Worm (Caenorhabditis elegans) whole organism, L3 larva: ENCODE results near the gene R02D5.3.

Experiments used
- R02D3.7 ChIP-seq: fragments of 150-350 bp; optimal IDR thresholded peaks from 2 replicates; lab custom pipeline; 2014; ENCODE audit warnings: missing biosample characterization, missing genetic modification characterization
- ZK546.5 ChIP-seq: sonication (generic microtip); optimal IDR thresholded peaks from 2 replicates; lab custom pipeline; 2017; ENCODE audit warnings: missing biosample characterization, missing genetic modification characterization
- aly-2 ChIP-seq: fragments of 150-350 bp; optimal IDR thresholded peaks from 2 replicates; lab custom pipeline; 2014; ENCODE audit warnings: missing biosample characterization, missing genetic modification characterization
- ama-1 ChIP-seq: fragments of 150-350 bp; optimal IDR thresholded peaks from 2 replicates; lab custom pipeline; 2018
- ceh-28 ChIP-seq: fragments of 150-350 bp; optimal IDR thresholded peaks from 2 replicates; lab custom pipeline; 2014; ENCODE audit warnings: missing biosample characterization, missing genetic modification reagents, missing genetic modification characterization
- ceh-82 ChIP-seq: fragments of 150-350 bp; optimal IDR thresholded peaks from 2 replicates; lab custom pipeline; 2014; ENCODE audit warnings: missing biosample characterization, missing genetic modification characterization
- ceh-9 ChIP-seq: sonication (generic microtip); optimal IDR thresholded peaks from 2 replicates; lab custom pipeline; 2018; ENCODE audit warnings: missing biosample characterization, missing genetic modification characterization
- daf-12 ChIP-seq: fragments of 150-350 bp; optimal IDR thresholded peaks from 2 replicates; lab custom pipeline; 2014; ENCODE audit warnings: missing biosample characterization, missing genetic modification reagents, missing genetic modification characterization
- egl-27 ChIP-seq: sonication (generic microtip); optimal IDR thresholded peaks from 4 replicates; lab custom pipeline; 2017; ENCODE audit warnings: missing biosample characterization, missing genetic modification reagents, missing genetic modification characterization
- egl-5 ChIP-seq: fragments of 150-350 bp; optimal IDR thresholded peaks from 2 replicates; lab custom pipeline; 2017; ENCODE audit warnings: missing biosample characterization, missing genetic modification reagents, missing genetic modification characterization, inconsistent platforms
- elt-1 ChIP-seq: fragments of 150-350 bp; optimal IDR thresholded peaks from 2 replicates; lab custom pipeline; 2014; ENCODE audit warnings: missing biosample characterization, missing genetic modification characterization
- elt-2 ChIP-seq: sonication (generic microtip); optimal IDR thresholded peaks from 2 replicates; lab custom pipeline; 2016; ENCODE audit warnings: missing genetic modification reagents, mild to moderate bottlenecking, missing genetic modification characterization, missing compliant biosample characterization
- eor-1 ChIP-seq, 2 experiments: fragments of 150-350 bp; optimal IDR thresholded peaks; 2 replicates each; lab custom pipeline; 2014 to 2018; ENCODE audit warnings: missing biosample characterization in 2 of 2, missing genetic modification characterization in 2 of 2
- fkh-10 ChIP-seq: sonication (generic microtip); optimal IDR thresholded peaks from 2 replicates; lab custom pipeline; 2017; ENCODE audit warnings: missing biosample characterization, missing genetic modification reagents, missing genetic modification characterization
- fkh-2 ChIP-seq: fragments of 150-350 bp; optimal IDR thresholded peaks from 2 replicates; lab custom pipeline; 2014; ENCODE audit warnings: missing biosample characterization, missing genetic modification reagents, missing genetic modification characterization
- fos-1 ChIP-seq: fragments of 150-350 bp; optimal IDR thresholded peaks from 2 replicates; lab custom pipeline; 2014; ENCODE audit warnings: missing biosample characterization, missing genetic modification characterization
- hmg-11 ChIP-seq: sonication (generic microtip); optimal IDR thresholded peaks from 2 replicates; lab custom pipeline; 2016; ENCODE audit warnings: missing genetic modification characterization, missing compliant biosample characterization
- jun-1 ChIP-seq: fragments of 150-350 bp; optimal IDR thresholded peaks from 2 replicates; lab custom pipeline; 2014; ENCODE audit warnings: missing biosample characterization, missing genetic modification reagents, missing genetic modification characterization
- lin-15B ChIP-seq: fragments of 150-350 bp; optimal IDR thresholded peaks from 2 replicates; lab custom pipeline; 2014; ENCODE audit warnings: missing biosample characterization, missing genetic modification characterization
- lin-39 ChIP-seq: fragments of 150-350 bp; optimal IDR thresholded peaks from 2 replicates; lab custom pipeline; 2018; ENCODE audit warnings: missing biosample characterization, missing genetic modification reagents, missing genetic modification characterization
- lsy-12 ChIP-seq: sonication (generic microtip); optimal IDR thresholded peaks from 2 replicates; lab custom pipeline; 2016; ENCODE audit warnings: mild to moderate bottlenecking, missing genetic modification characterization, missing compliant biosample characterization
- mdl-1 ChIP-seq: fragments of 150-350 bp; optimal IDR thresholded peaks from 2 replicates; lab custom pipeline; 2014; ENCODE audit warnings: missing biosample characterization, missing genetic modification characterization
- mml-1 ChIP-seq: fragments of 150-350 bp; sonication (generic microtip); optimal IDR thresholded peaks from 3 replicates; lab custom pipeline; 2014; ENCODE audit warnings: missing biosample characterization, missing genetic modification characterization
- nfya-1 ChIP-seq: sonication (generic microtip); optimal IDR thresholded peaks from 2 replicates; lab custom pipeline; 2017; ENCODE audit warnings: missing genetic modification characterization, mild to moderate bottlenecking, missing compliant biosample characterization, antibody characterized with exemption, moderate library complexity; ENCODE audit not compliant: insufficient read depth
- nhr-12 ChIP-seq: fragments of 150-350 bp; optimal IDR thresholded peaks from 2 replicates; lab custom pipeline; 2014; ENCODE audit warnings: missing biosample characterization, missing genetic modification characterization
- nhr-23 ChIP-seq: fragments of 150-350 bp; optimal IDR thresholded peaks from 2 replicates; lab custom pipeline; 2014; ENCODE audit warnings: missing biosample characterization, missing genetic modification reagents, missing genetic modification characterization
- nhr-237 ChIP-seq: fragments of 150-350 bp; optimal IDR thresholded peaks from 2 replicates; lab custom pipeline; 2014; ENCODE audit warnings: missing biosample characterization, missing genetic modification characterization
- nhr-28 ChIP-seq: fragments of 150-350 bp; optimal IDR thresholded peaks from 2 replicates; lab custom pipeline; 2014; ENCODE audit warnings: missing biosample characterization, missing genetic modification characterization
- nhr-43 ChIP-seq: sonication (generic microtip); optimal IDR thresholded peaks from 2 replicates; lab custom pipeline; 2016; ENCODE audit warnings: mild to moderate bottlenecking, missing genetic modification characterization, missing compliant biosample characterization; ENCODE audit not compliant: poor library complexity, severe bottlenecking
- nhr-67 ChIP-seq: fragments of 150-350 bp; optimal IDR thresholded peaks from 2 replicates; lab custom pipeline; 2014; ENCODE audit warnings: missing biosample characterization, missing genetic modification characterization
- nhr-76 ChIP-seq: fragments of 150-350 bp; sonication (generic microtip); optimal IDR thresholded peaks from 5 replicates; lab custom pipeline; 2014; ENCODE audit warnings: missing biosample characterization, missing genetic modification characterization
- nhr-77 ChIP-seq: fragments of 150-350 bp; optimal IDR thresholded peaks from 2 replicates; lab custom pipeline; 2014; ENCODE audit warnings: missing biosample characterization, missing genetic modification characterization
- pha-4 ChIP-seq: fragments of 150-350 bp; optimal IDR thresholded peaks from 2 replicates; lab custom pipeline; 2014; ENCODE audit warnings: missing biosample characterization, missing genetic modification reagents, missing genetic modification characterization
- pqm-1 ChIP-seq: fragments of 150-350 bp; optimal IDR thresholded peaks from 2 replicates; lab custom pipeline; 2017; ENCODE audit warnings: missing biosample characterization, missing genetic modification characterization, inconsistent platforms
- sea-2 ChIP-seq: fragments of 150-350 bp; sonication (generic microtip); optimal IDR thresholded peaks from 4 replicates; lab custom pipeline; 2014; ENCODE audit warnings: missing biosample characterization, missing genetic modification reagents, missing genetic modification characterization
- skn-1 ChIP-seq: fragments of 150-350 bp; optimal IDR thresholded peaks from 2 replicates; lab custom pipeline; 2014; ENCODE audit warnings: missing biosample characterization, missing genetic modification characterization
- snpc-4 ChIP-seq: fragments of 150-350 bp; optimal IDR thresholded peaks from 2 replicates; lab custom pipeline; 2014; ENCODE audit warnings: missing biosample characterization, missing genetic modification characterization
- tbx-2 ChIP-seq: sonication (generic microtip); optimal IDR thresholded peaks from 2 replicates; lab custom pipeline; 2016; ENCODE audit warnings: mild to moderate bottlenecking, missing genetic modification characterization, missing compliant biosample characterization
- unc-62 ChIP-seq: fragments of 150-350 bp; sonication (generic microtip); optimal IDR thresholded peaks from 4 replicates; lab custom pipeline; 2014; ENCODE audit warnings: missing biosample characterization, missing genetic modification reagents, missing genetic modification characterization
- ztf-11 ChIP-seq: fragments of 150-350 bp; optimal IDR thresholded peaks from 2 replicates; lab custom pipeline; 2014; ENCODE audit warnings: missing biosample characterization, missing genetic modification characterization
- ztf-4 ChIP-seq: fragments of 150-350 bp; optimal IDR thresholded peaks from 2 replicates; lab custom pipeline; 2014; ENCODE audit warnings: missing biosample characterization, missing genetic modification characterization

R02D5.3 gene

DNA sequence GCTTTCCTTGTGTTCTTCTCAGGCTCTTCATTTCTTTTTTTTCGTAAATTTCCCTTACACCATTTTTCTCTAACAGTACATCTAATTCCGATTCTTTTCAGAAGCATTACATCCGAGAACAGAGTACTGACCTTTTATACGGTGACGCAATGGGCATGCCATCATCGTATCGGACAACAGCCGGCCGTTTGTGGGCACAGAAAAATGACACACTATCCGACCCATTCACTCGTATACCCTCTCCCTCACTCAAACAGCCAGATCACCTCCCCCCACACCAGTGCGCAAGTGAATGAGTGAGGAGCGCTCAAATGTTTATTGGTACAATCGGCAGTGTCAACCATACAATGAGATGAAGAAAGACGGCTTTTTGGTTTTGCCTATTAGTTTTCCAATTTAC lies 18.2 kb downstream of the R02D5.3 start, which contains the start of gene R02D5.24:
Gene R02D5.24, plus strand, starts transcription at position 205 of the 400 bp plus-strand sequence.
- TF ChIP-seq nhr-28 (tag; lab: Kevin White, UChicago) (no peak), pha-4 (tag; lab: Kevin White, UChicago) (peak; percentile 53)

- TF ChIP-seq egl-5 (no peak), tbx-2 (tag; lab: Kevin White, UChicago) (no peak), lsy-12 (tag; lab: Kevin White, UChicago) (no peak), elt-2 (peak; percentile 86), pqm-1 (tag; lab: Kevin White, UChicago) (peak; percentile 81), ceh-28 (tag; lab: Kevin White, UChicago) (no peak), mml-1 (tag; lab: Kevin White, UChicago) (no peak), mdl-1 (tag; lab: Kevin White, UChicago) (no peak), daf-12 (no peak), nhr-77 (no peak), R02D3.7 (no peak), skn-1 (no peak), nhr-237 (tag; lab: Kevin White, UChicago) (no peak), elt-1 (tag; lab: Kevin White, UChicago) (no peak), unc-62 (GFP tag; lab: Kevin White, UChicago) (no peak), nfya-1 (tag; lab: Kevin White, UChicago) (peak; percentile 37), nhr-23 (no peak), nhr-76 (tag; lab: Kevin White, UChicago) (no peak), nhr-67 (tag; lab: Kevin White, UChicago) (no peak), nhr-28 (tag; lab: Kevin White, UChicago) (no peak), fkh-2 (no peak), jun-1 (tag; lab: Kevin White, UChicago) (peak; percentile 43), snpc-4 (tag; lab: Kevin White, UChicago) (no peak), pha-4 (tag; lab: Kevin White, UChicago) (peak; percentile 36), hmg-11 (tag; lab: Kevin White, UChicago) (no peak), ztf-4 (tag; lab: Kevin White, UChicago) (no peak), fos-1 (tag; lab: Kevin White, UChicago) (no peak), nhr-12 (no peak), ZK546.5 (tag; lab: Kevin White, UChicago) (no peak), aly-2 (tag; lab: Kevin White, UChicago) (no peak), ceh-82 (tag; lab: Kevin White, UChicago) (no peak)
These were observed 20.1 kb downstream of the R02D5.3 start for ce11 chrV:14503065-14503464.

DNA sequence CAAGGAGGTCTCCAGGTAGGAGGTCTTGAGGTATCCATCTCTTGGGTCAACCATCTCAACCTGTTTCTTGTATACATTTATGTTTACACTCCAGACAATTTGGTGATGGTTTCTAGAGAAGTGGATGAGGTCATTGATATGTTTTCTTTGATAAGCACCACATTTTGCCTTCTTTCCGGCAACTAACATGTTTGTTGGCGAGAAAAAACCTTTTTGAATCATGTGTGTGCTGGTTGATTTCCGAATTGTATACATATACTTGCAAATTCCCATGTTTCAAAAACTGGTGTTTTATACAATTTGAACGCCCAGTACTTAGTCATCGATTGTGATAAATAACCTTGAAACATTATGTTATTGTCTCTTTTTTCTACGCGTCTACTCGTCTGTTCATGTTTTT lies 21.2 kb downstream of the R02D5.3 start:
- TF ChIP-seq fos-1 (tag; lab: Kevin White, UChicago) (no peak), nhr-67 (tag; lab: Kevin White, UChicago) (no peak), ztf-11 (no peak), nfya-1 (tag; lab: Kevin White, UChicago) (no peak), ztf-4 (tag; lab: Kevin White, UChicago) (no peak), fkh-10 (GFP tag; lab: Kevin White, UChicago) (no peak), snpc-4 (tag; lab: Kevin White, UChicago) (no peak), nhr-23 (no peak), egl-5 (no peak), ceh-82 (tag; lab: Kevin White, UChicago) (no peak), ceh-28 (tag; lab: Kevin White, UChicago) (no peak)

- TF ChIP-seq elt-2, result peak; percentile 2
- TF ChIP-seq ceh-82 (tag; lab: Kevin White, UChicago), result no peak
- TF ChIP-seq, all 47 proteins: peak for 1
These were observed 21.8 kb downstream of the R02D5.3 start for ce11 chrV:14504774-14505173.

- peak; percentile 42 for TF ChIP-seq pqm-1 (tag; lab: Kevin White, UChicago)
- TF ChIP-seq mml-1 (tag; lab: Kevin White, UChicago), result no peak
- TF ChIP-seq nhr-23, result peak; percentile 67
- no peak for TF ChIP-seq eor-1 (tag; optimal IDR thresholded peaks at IDR 0.05; lab: Kevin White, UChicago)
- TF ChIP-seq elt-2, result peak; percentile 84
- no peak for TF ChIP-seq nfya-1 (tag; lab: Kevin White, UChicago)
- TF ChIP-seq aly-2 (tag; lab: Kevin White, UChicago), result no peak
- TF ChIP-seq ceh-82 (tag; lab: Kevin White, UChicago), result no peak
- TF ChIP-seq nhr-28 (tag; lab: Kevin White, UChicago), result no peak
- peak; percentile 78 for TF ChIP-seq nhr-43 (tag; lab: Kevin White, UChicago)
- no peak for TF ChIP-seq ceh-28 (tag; lab: Kevin White, UChicago)
- TF ChIP-seq nhr-76 (tag; lab: Kevin White, UChicago), result no peak
- no peak for TF ChIP-seq nhr-67 (tag; lab: Kevin White, UChicago)
- no peak for TF ChIP-seq daf-12
- TF ChIP-seq jun-1 (tag; lab: Kevin White, UChicago), result peak; percentile 46
- no peak for TF ChIP-seq R02D3.7
- TF ChIP-seq sea-2, result no peak
- TF ChIP-seq egl-27 (tag; lab: Kevin White, UChicago), result peak; percentile 2
- no peak for TF ChIP-seq hmg-11 (tag; lab: Kevin White, UChicago)
- no peak for TF ChIP-seq lin-15B (tag; lab: Kevin White, UChicago)
- TF ChIP-seq ceh-9, result no peak
- no peak for TF ChIP-seq fos-1 (tag; lab: Kevin White, UChicago)
- TF ChIP-seq ztf-11, result no peak
- no peak for TF ChIP-seq fkh-10 (GFP tag; lab: Kevin White, UChicago)
- TF ChIP-seq nhr-237 (tag; lab: Kevin White, UChicago), result no peak
- no peak for TF ChIP-seq lsy-12 (tag; lab: Kevin White, UChicago)
- TF ChIP-seq lin-39, result no peak
- TF ChIP-seq ZK546.5 (tag; lab: Kevin White, UChicago), result no peak
- TF ChIP-seq ama-1 (lab: Kevin White, UChicago), result no peak
These were observed 22.8 kb downstream of the R02D5.3 start for ce11 chrV:14505745-14506214.
